Worm (Caenorhabditis elegans): ENCODE measurements around the gene Y11D7A.10.

ce11 chrIV:9212121-9212520, 47.4 kb downstream of the Y11D7A.10 start, which contains the start of gene C46C2.6:
- no peak for TF ChIP-seq dmd-4 (tag; optimal IDR thresholded peaks at IDR 0.05)
- TF ChIP-seq unc-62 (GFP tag; optimal IDR thresholded peaks at IDR 0.05): no peak
- no peak for TF ChIP-seq elt-3 (tag; optimal IDR thresholded peaks at IDR 0.05)
- no peak for TF ChIP-seq skn-1 (tag; optimal IDR thresholded peaks at IDR 0.05)
- no peak for TF ChIP-seq nhr-11 (tag; optimal IDR thresholded peaks at IDR 0.05)
- no peak for TF ChIP-seq ztf-11 (tag; optimal IDR thresholded peaks at IDR 0.05)
- TF ChIP-seq nhr-12 (tag; optimal IDR thresholded peaks at IDR 0.05): no peak
- no peak for TF ChIP-seq nhr-10 (tag; optimal IDR thresholded peaks at IDR 0.05)
- TF ChIP-seq egl-27 (tag; optimal IDR thresholded peaks at IDR 0.05): no peak
- no peak for TF ChIP-seq fos-1 (tag; optimal IDR thresholded peaks at IDR 0.05)

Data from whole organism, L2 larva.